Worm (Caenorhabditis elegans) whole organism, midembryonic: ENCODE data around the gene Y75B8A.34.

ENCODE experiments used
- cog-1 ChIP-seq: sonication (generic microtip); optimal IDR thresholded peaks from 2 replicates; lab custom pipeline; 2016; ENCODE audit warnings: missing genetic modification characterization, missing compliant biosample characterization
- flt-1 ChIP-seq: fragments of 200-800 bp; sonication (Bioruptor generic); IDR thresholded peaks from 2 replicates; pipeline ENCODE4 v1.3.6; 2022; ENCODE audit warnings: missing genetic modification characterization, missing compliant biosample characterization
- klf-2 ChIP-seq: fragments of 200-800 bp; sonication (Bioruptor generic); conservative IDR thresholded peaks from 2 replicates; pipeline ENCODE4 v1.3.6; 2022; ENCODE audit warnings: missing genetic modification reagents, missing genetic modification characterization, missing compliant biosample characterization
- med-1 ChIP-seq: sonication (generic microtip); optimal IDR thresholded peaks from 2 replicates; lab custom pipeline; 2017; ENCODE audit warnings: missing genetic modification characterization, mild to moderate bottlenecking, missing compliant biosample characterization, antibody characterized with exemption, missing genetic modification reagents; ENCODE audit not compliant: insufficient read depth
- ref-1 ChIP-seq: fragments of 200-800 bp; sonication (Bioruptor generic); conservative IDR thresholded peaks from 2 replicates; pipeline ENCODE4 v1.3.6; 2022; ENCODE audit warnings: missing genetic modification reagents, missing genetic modification characterization, missing compliant biosample characterization
- tab-1 ChIP-seq: fragments of 200-800 bp; sonication (Bioruptor generic); IDR thresholded peaks from 2 replicates; pipeline ENCODE4 v1.3.6; 2022; ENCODE audit warnings: missing genetic modification characterization, missing compliant biosample characterization
- ztf-23 ChIP-seq: fragments of 200-800 bp; sonication (Bioruptor generic); IDR thresholded peaks from 2 replicates; pipeline ENCODE4 v1.3.6; 2022; ENCODE audit warnings: missing genetic modification reagents, missing genetic modification characterization, missing compliant biosample characterization
- ztf-29 ChIP-seq: fragments of 200-800 bp; sonication (Bioruptor generic); IDR thresholded peaks from 2 replicates; pipeline ENCODE4 v1.3.6; 2022; ENCODE audit warnings: missing genetic modification reagents, missing genetic modification characterization, missing compliant biosample characterization

ce11 chrIII:12398468-12398867 lies 39.1 kb downstream of the Y75B8A.34 start:
- TF ChIP-seq cog-1 (tag; lab: Kevin White, UChicago) (no peak), tab-1 (GFP tag; lab: Robert Waterston, UW) (no peak), ref-1 (GFP tag; lab: Robert Waterston, UW) (no peak), flt-1 (GFP tag; lab: Robert Waterston, UW) (no peak), ztf-23 (GFP tag; lab: Robert Waterston, UW) (no peak), ztf-29 (no peak), med-1 (GFP tag; lab: Kevin White, UChicago) (no peak), klf-2 (GFP tag; lab: Robert Waterston, UW) (no peak)
